Worm (Caenorhabditis elegans): ENCODE data around the gene F20D6.8.

DNA sequence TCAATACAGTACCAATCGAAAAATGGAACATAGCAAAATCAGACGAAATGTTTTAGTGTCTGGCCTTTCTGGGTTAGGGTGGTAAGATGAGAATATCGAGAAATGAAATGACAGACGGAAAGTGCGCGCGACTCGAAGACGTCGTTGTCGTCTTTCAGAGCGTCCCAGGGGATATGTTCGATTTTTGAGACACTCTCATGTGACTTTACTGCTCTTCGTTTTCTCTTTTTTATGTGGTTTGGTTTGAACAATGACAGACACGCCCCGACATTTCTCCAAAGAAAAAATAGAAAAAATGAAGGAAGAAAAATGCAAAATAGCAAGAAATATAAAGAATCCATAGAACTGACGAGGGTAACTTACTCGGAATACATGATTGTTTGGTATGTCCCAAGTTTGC is 42.5 kb upstream of the F20D6.8 start:
- TF ChIP-seq lin-15B (tag; optimal IDR thresholded peaks at IDR 0.05) (no peak), ceh-16 (tag; optimal IDR thresholded peaks at IDR 0.05) (no peak), ceh-82 (tag; optimal IDR thresholded peaks at IDR 0.05) (no peak), nhr-28 (tag; optimal IDR thresholded peaks at IDR 0.05) (no peak), skn-1 (tag; optimal IDR thresholded peaks at IDR 0.05) (no peak), nhr-11 (tag; optimal IDR thresholded peaks at IDR 0.05) (no peak), fos-1 (tag; optimal IDR thresholded peaks at IDR 0.05) (no peak), sea-2 (GFP tag; optimal IDR thresholded peaks at IDR 0.05) (no peak)
